Fruit fly (Drosophila melanogaster) whole organism, adult: ENCODE measurements around the gene CG8112.
A peak's percentile ranks its signal among the peaks of the same experiment; 100 is the strongest.

Experiments
- CG11617 ChIP-seq: fragments of 200-800 bp; sonication (Bioruptor generic); optimal IDR thresholded peaks from 2 replicates; lab custom pipeline; 2017; ENCODE audit warnings: mild to moderate bottlenecking, missing biosample characterization, missing genetic modification reagents, missing genetic modification characterization
- CG12768 ChIP-seq: fragments of 200-800 bp; sonication (Bioruptor generic); optimal IDR thresholded peaks from 2 replicates; lab custom pipeline; 2017; ENCODE audit warnings: missing biosample characterization, missing genetic modification characterization, mild to moderate bottlenecking, moderate library complexity, missing genetic modification reagents
- CG14711 ChIP-seq: fragments of 200-800 bp; sonication (Bioruptor generic); optimal IDR thresholded peaks from 2 replicates; lab custom pipeline; 2018; ENCODE audit warnings: missing biosample characterization, mild to moderate bottlenecking, missing genetic modification characterization, moderate library complexity
- CG1620 ChIP-seq: fragments of 200-800 bp; sonication (Bioruptor generic); optimal IDR thresholded peaks from 2 replicates; lab custom pipeline; 2016; ENCODE audit warnings: missing biosample characterization, missing genetic modification characterization
- CG33017 ChIP-seq: fragments of 200-800 bp; sonication (Bioruptor generic); optimal IDR thresholded peaks from 2 replicates; lab custom pipeline; 2018; ENCODE audit warnings: missing biosample characterization, mild to moderate bottlenecking, missing genetic modification characterization, moderate library complexity
- CG5204 ChIP-seq: fragments of 200-800 bp; sonication (Bioruptor generic); optimal IDR thresholded peaks from 2 replicates; lab custom pipeline; 2016; ENCODE audit warnings: missing biosample characterization, missing genetic modification characterization
- CG7045 ChIP-seq: fragments of 200-800 bp; sonication (Bioruptor generic); optimal IDR thresholded peaks from 2 replicates; lab custom pipeline; 2017; ENCODE audit warnings: missing biosample characterization, mild to moderate bottlenecking, missing genetic modification characterization
- CG7101 ChIP-seq: fragments of 200-800 bp; sonication (Bioruptor generic); optimal IDR thresholded peaks from 2 replicates; lab custom pipeline; 2018; ENCODE audit warnings: missing biosample characterization, mild to moderate bottlenecking, missing genetic modification characterization, moderate library complexity
- Clk ChIP-seq: fragments of 200-800 bp; sonication (Bioruptor generic); optimal IDR thresholded peaks from 2 replicates; lab custom pipeline; 2017; ENCODE audit warnings: missing biosample characterization, missing genetic modification characterization
- Crg-1 ChIP-seq: fragments of 200-800 bp; sonication (Bioruptor generic); optimal IDR thresholded peaks from 2 replicates; lab custom pipeline; 2016; ENCODE audit warnings: missing biosample characterization, missing genetic modification characterization
- Hr96 ChIP-seq: fragments of 200-800 bp; sonication (Bioruptor generic); optimal IDR thresholded peaks from 2 replicates; lab custom pipeline; 2016; ENCODE audit warnings: missing biosample characterization, missing genetic modification characterization
- Mnt ChIP-seq: fragments of 200-800 bp; sonication (Bioruptor generic); optimal IDR thresholded peaks from 2 replicates; lab custom pipeline; 2016; ENCODE audit warnings: missing biosample characterization, mild to moderate bottlenecking, missing genetic modification characterization
- bab1 ChIP-seq: fragments of 200-800 bp; sonication (Bioruptor generic); optimal IDR thresholded peaks from 3 replicates; lab custom pipeline; 2019; ENCODE audit warnings: missing biosample characterization, mild to moderate bottlenecking, missing genetic modification characterization, moderate library complexity
- cic ChIP-seq: fragments of 200-800 bp; sonication (Bioruptor generic); optimal IDR thresholded peaks from 2 replicates; lab custom pipeline; 2017; ENCODE audit warnings: missing biosample characterization, mild to moderate bottlenecking, missing genetic modification characterization, moderate library complexity
- cnc ChIP-seq, 2 experiments: fragments of >200 bp; optimal IDR thresholded peaks; 2 replicates each; lab custom pipeline; 2017
- kay ChIP-seq: fragments of 200-800 bp; sonication (Bioruptor generic); peaks from one replicate; lab custom pipeline; 2016; ENCODE audit warnings: missing biosample characterization, missing genetic modification characterization, borderline replicate concordance
- ovo ChIP-seq: fragments of 200-800 bp; sonication (Bioruptor generic); optimal IDR thresholded peaks from 2 replicates; lab custom pipeline; 2016; ENCODE audit warnings: missing biosample characterization, missing genetic modification characterization
- pad ChIP-seq: fragments of 200-800 bp; sonication (Bioruptor generic); optimal IDR thresholded peaks from 3 replicates; lab custom pipeline; 2017; ENCODE audit warnings: missing biosample characterization, missing genetic modification characterization, mild to moderate bottlenecking, moderate library complexity, missing genetic modification reagents
- tj ChIP-seq: fragments of 200-800 bp; sonication (Bioruptor generic); optimal IDR thresholded peaks from 3 replicates; lab custom pipeline; 2017; ENCODE audit warnings: missing biosample characterization, mild to moderate bottlenecking, missing genetic modification characterization, moderate library complexity
- toe ChIP-seq: fragments of 200-800 bp; sonication (Bioruptor generic); optimal IDR thresholded peaks from 2 replicates; lab custom pipeline; 2016; ENCODE audit warnings: missing biosample characterization, missing genetic modification characterization

CG8112 gene

dm6 chr3R:8668024-8668856 is 44.5 kb upstream of the CG8112 start:
- peak; percentile 76 for TF ChIP-seq kay (GFP tag; lab: Kevin White, UChicago)
- TF ChIP-seq CG7045, result no peak
- no peak for TF ChIP-seq Clk (GFP tag; lab: Kevin White, UChicago)
- peak; percentile 5 for TF ChIP-seq CG12768 (GFP tag; lab: Kevin White, UChicago)

DNA sequence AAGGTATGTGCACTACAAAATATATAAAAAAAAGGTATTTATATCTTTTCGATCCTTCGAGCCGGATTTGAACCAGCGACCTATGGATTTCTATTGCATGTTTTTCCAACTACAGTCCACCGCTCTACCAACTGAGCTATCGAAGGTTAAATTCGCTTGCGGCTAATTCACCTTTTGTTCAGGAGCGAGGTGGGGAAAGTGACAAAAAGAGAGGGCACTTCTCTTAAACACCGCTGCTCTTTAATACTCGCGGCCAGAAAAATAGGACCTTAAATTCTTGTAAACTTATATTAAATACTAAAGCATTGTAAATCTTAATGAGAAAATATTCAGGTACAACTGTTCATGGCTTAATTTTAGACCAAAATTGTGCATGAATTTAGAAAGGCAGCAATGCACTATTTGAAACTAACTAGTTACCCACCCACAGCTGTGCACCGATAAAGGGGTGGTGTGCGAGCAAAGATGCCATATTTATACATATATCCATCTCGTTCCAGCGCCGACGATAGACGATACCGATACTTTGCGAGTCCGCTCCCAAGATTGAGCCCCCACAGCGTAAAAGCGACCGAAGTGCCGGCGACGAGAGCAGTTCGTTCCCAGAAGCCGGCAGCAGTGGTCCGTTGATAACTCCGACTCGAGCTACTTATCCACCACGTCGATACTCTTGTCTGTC is 43.6 kb upstream of the CG8112 start:
- TF ChIP-seq pad (GFP tag; lab: Kevin White, UChicago) (peak; percentile 99), ovo (GFP tag; lab: Kevin White, UChicago) (peak; percentile 91), CG1620 (peak; percentile 95), CG5204 (no peak), Clk (GFP tag; lab: Kevin White, UChicago) (peak; percentile 97), toe (GFP tag; lab: Kevin White, UChicago) (peak; percentile 98), CG11617 (peak; percentile 98), CG33017 (tag; lab: Kevin White, UChicago) (peak; percentile 98), cic (GFP tag; lab: Kevin White, UChicago) (peak; percentile 93), CG7045 (peak; percentile 97), bab1 (GFP tag; lab: Kevin White, UChicago) (peak; percentile 97), kay (GFP tag; lab: Kevin White, UChicago) (peak; percentile 98), CG12768 (GFP tag; lab: Kevin White, UChicago) (peak; percentile 98), cnc (optimal IDR thresholded peaks at IDR 0.05; lab: Kevin White, UChicago) (no peak), Mnt (GFP tag; lab: Kevin White, UChicago) (peak; percentile 95), Hr96 (peak; percentile 97), Crg-1 (GFP tag; lab: Kevin White, UChicago) (peak; percentile 95), CG14711 (tag; lab: Kevin White, UChicago) (peak; percentile 93), CG7101 (tag; lab: Kevin White, UChicago) (peak; percentile 97), tj (GFP tag; lab: Kevin White, UChicago) (peak; percentile 90)

dm6 chr3R:8669900-8670528 is 42.7 kb upstream of the CG8112 start:
- TF ChIP-seq Clk (GFP tag; lab: Kevin White, UChicago), result no peak
- peak; percentile 77 for TF ChIP-seq Mnt (GFP tag; lab: Kevin White, UChicago)
- peak; percentile 8 for TF ChIP-seq CG33017 (tag; lab: Kevin White, UChicago)

- TF ChIP-seq pad (GFP tag; lab: Kevin White, UChicago) (peak; percentile 35), CG5204 (peak; percentile 54), CG7045 (peak; percentile 69), Mnt (GFP tag; lab: Kevin White, UChicago) (peak; percentile 9), Hr96 (peak; percentile 24), Clk (GFP tag; lab: Kevin White, UChicago) (no peak), CG12768 (GFP tag; lab: Kevin White, UChicago) (peak; percentile 34), cic (GFP tag; lab: Kevin White, UChicago) (peak; percentile 78), Crg-1 (GFP tag; lab: Kevin White, UChicago) (peak; percentile 21), bab1 (GFP tag; lab: Kevin White, UChicago) (peak; percentile 64), cnc (optimal IDR thresholded peaks at IDR 0.05; lab: Kevin White, UChicago) (no peak), tj (GFP tag; lab: Kevin White, UChicago) (peak; percentile 89), CG11617 (no peak), ovo (GFP tag; lab: Kevin White, UChicago) (peak; percentile 36), CG1620 (peak; percentile 21), CG14711 (tag; lab: Kevin White, UChicago) (peak; percentile 35), kay (GFP tag; lab: Kevin White, UChicago) (peak; percentile 71), toe (GFP tag; lab: Kevin White, UChicago) (peak; percentile 45), CG7101 (tag; lab: Kevin White, UChicago) (peak; percentile 41), CG33017 (tag; lab: Kevin White, UChicago) (peak; percentile 64)
Observed at dm6 chr3R:8670529-8671491, 41.9 kb upstream of the CG8112 start, which contains the start of gene p. Gene p, minus strand, starts transcription at chr3R:8670684.

dm6 chr3R:8673803-8674234 is 38.9 kb upstream of the CG8112 start, which contains the start of gene mRpL19:
Gene mRpL19, plus strand, starts transcription at chr3R:8674109.
- TF ChIP-seq ovo (GFP tag; lab: Kevin White, UChicago), result no peak
- no peak for TF ChIP-seq pad (GFP tag; lab: Kevin White, UChicago)
- no peak for TF ChIP-seq Hr96
- TF ChIP-seq CG33017 (tag; lab: Kevin White, UChicago), result peak; percentile 68
- TF ChIP-seq CG7101 (tag; lab: Kevin White, UChicago), result peak; percentile 76
- TF ChIP-seq CG11617, result peak; percentile 44
- TF ChIP-seq CG7045, result peak; percentile 43
- TF ChIP-seq toe (GFP tag; lab: Kevin White, UChicago), result no peak
- TF ChIP-seq cnc (optimal IDR thresholded peaks at IDR 0.05; lab: Kevin White, UChicago), result no peak
- peak; percentile 64 for TF ChIP-seq CG14711 (tag; lab: Kevin White, UChicago)
- TF ChIP-seq bab1 (GFP tag; lab: Kevin White, UChicago), result peak; percentile 73
- peak; percentile 27 for TF ChIP-seq cic (GFP tag; lab: Kevin White, UChicago)
- no peak for TF ChIP-seq CG5204
- no peak for TF ChIP-seq Crg-1 (GFP tag; lab: Kevin White, UChicago)
- peak; percentile 88 for TF ChIP-seq kay (GFP tag; lab: Kevin White, UChicago)
- peak; percentile 59 for TF ChIP-seq Mnt (GFP tag; lab: Kevin White, UChicago)
- TF ChIP-seq tj (GFP tag; lab: Kevin White, UChicago), result peak; percentile 20
- no peak for TF ChIP-seq CG12768 (GFP tag; lab: Kevin White, UChicago)
- no peak for TF ChIP-seq Clk (GFP tag; lab: Kevin White, UChicago)
- TF ChIP-seq CG1620, result no peak
